Fruit fly (Drosophila melanogaster): Measurements from ENCODE around the gene Fur1.

Fur1 gene

dm6 chr3R:25476744-25477143 lies 3.9 kb upstream of the Fur1 start, which contains the start of the genes CG4553 and MED28 (continued):
- TF ChIP-seq CG12071 (GFP tag; optimal IDR thresholded peaks at IDR 0.05) (no peak), Sin3A (optimal IDR thresholded peaks at IDR 0.05) (peak; percentile 38), CG17568 (GFP tag; optimal IDR thresholded peaks at IDR 0.05) (no peak), Nf-YA (GFP tag; IDR thresholded peaks at IDR 0.05) (no peak), Dek (tag; optimal IDR thresholded peaks at IDR 0.05) (no peak), CG4328 (GFP tag; optimal IDR thresholded peaks at IDR 0.05) (no peak), CG16813 (GFP tag; IDR thresholded peaks at IDR 0.05; ENCODE audit: partially characterized antibody) (peak; percentile 79), CG6654 (GFP tag; optimal IDR thresholded peaks at IDR 0.05) (no peak), Doc2 (GFP tag; IDR thresholded peaks at IDR 0.05) (no peak), Fer1 (GFP tag; optimal IDR thresholded peaks at IDR 0.05) (no peak), CG14441 (GFP tag; IDR thresholded peaks at IDR 0.05) (no peak), CG17359 (tag; optimal IDR thresholded peaks at IDR 0.05) (no peak), nerfin-2 (GFP tag; IDR thresholded peaks at IDR 0.05; ENCODE audit: partially characterized antibody) (peak; percentile 74), ham (GFP tag; IDR thresholded peaks at IDR 0.05) (no peak), Med (GFP tag) (peak; percentile 66), CG2129 (GFP tag; IDR thresholded peaks at IDR 0.05; ENCODE audit: partially characterized antibody) (peak; percentile 55), tgo (GFP tag; IDR thresholded peaks at IDR 0.05) (no peak), bbx (GFP tag; IDR thresholded peaks at IDR 0.05; ENCODE audit: partially characterized antibody) (peak; percentile 87), danr (GFP tag; IDR thresholded peaks at IDR 0.05) (no peak), CG10431 (GFP tag; optimal IDR thresholded peaks at IDR 0.05) (no peak), Blimp-1 (GFP tag; optimal IDR thresholded peaks at IDR 0.05) (no peak), CG3995 (GFP tag; optimal IDR thresholded peaks at IDR 0.05) (peak; percentile 19), sim (GFP tag; IDR thresholded peaks at IDR 0.05) (no peak), CG15011 (GFP tag; optimal IDR thresholded peaks at IDR 0.05) (no peak), sqz (GFP tag; optimal IDR thresholded peaks at IDR 0.05) (peak; percentile 13), Dbx (GFP tag; IDR thresholded peaks at IDR 0.05) (no peak), fd3F (GFP tag; optimal IDR thresholded peaks at IDR 0.05) (no peak), jigr1 (GFP tag; IDR thresholded peaks at IDR 0.05) (no peak), CG9876 (GFP tag; optimal IDR thresholded peaks at IDR 0.05) (no peak), CG1603 (tag; optimal IDR thresholded peaks at IDR 0.05) (no peak), Bdp1 (GFP tag; optimal IDR thresholded peaks at IDR 0.05) (no peak), Pdp1 (GFP tag; optimal IDR thresholded peaks at IDR 0.05) (peak in 1 of 2 experiments; percentile 92), CG18262 (tag; optimal IDR thresholded peaks at IDR 0.05) (no peak), en (GFP tag; optimal IDR thresholded peaks at IDR 0.05) (no peak), yki (optimal IDR thresholded peaks at IDR 0.05) (no peak), CG4730 (GFP tag; IDR thresholded peaks at IDR 0.05) (no peak), tin (GFP tag; optimal IDR thresholded peaks at IDR 0.05) (no peak), Rfx (GFP tag; IDR thresholded peaks at IDR 0.05) (0 out of 2 replicates have a peak, but pooled peaks have one; percentile 8), CG4282 (GFP tag; optimal IDR thresholded peaks at IDR 0.05) (no peak), Trl (optimal IDR thresholded peaks at IDR 0.05) (no peak), Trl (GFP tag; optimal IDR thresholded peaks at IDR 0.05) (no peak), sna (GFP tag; IDR thresholded peaks at IDR 0.05; ENCODE audit: partially characterized antibody) (peak; percentile 87), Mrtf (GFP tag; IDR thresholded peaks at IDR 0.05) (no peak), CG3065 (GFP tag; optimal IDR thresholded peaks at IDR 0.05) (no peak), Xrp1 (GFP tag; IDR thresholded peaks at IDR 0.05) (no peak), CTCF (GFP tag; optimal IDR thresholded peaks at IDR 0.05) (peak; percentile 22), gcm2 (GFP tag; optimal IDR thresholded peaks at IDR 0.05) (no peak), pros (GFP tag; optimal IDR thresholded peaks at IDR 0.05) (no peak), onecut (GFP tag; IDR thresholded peaks at IDR 0.05) (no peak), Deaf1 (tag; optimal IDR thresholded peaks at IDR 0.05) (no peak), Dip2 (GFP tag; IDR thresholded peaks at IDR 0.05) (no peak), CG34376 (GFP tag; optimal IDR thresholded peaks at IDR 0.05) (peak; percentile 22), MESR4 (GFP tag; optimal IDR thresholded peaks at IDR 0.05) (peak; percentile 58), CG12155 (GFP tag; optimal IDR thresholded peaks at IDR 0.05) (no peak)
